Worm (Caenorhabditis elegans): ENCODE results near the gene E04F6.9.

Gene E04F6.9

ce11 chrII:7199308-7199707 is 12.7 kb downstream of the E04F6.9 start, which contains the start of gene E04F6.6:
TSS of gene E04F6.6 (minus strand) at chrII:7199565.
- no peak for TF ChIP-seq nhr-85 (tag)
- TF ChIP-seq zag-1 (tag; optimal IDR thresholded peaks at IDR 0.05): no peak
- no peak for TF ChIP-seq mab-9 (GFP tag; IDR thresholded peaks at IDR 0.05)
- TF ChIP-seq elt-3 (tag; optimal IDR thresholded peaks at IDR 0.05): peak in 2 of 6 experiments; percentile 12 to 67
- peak; percentile 14 for TF ChIP-seq nhr-20 (tag; optimal IDR thresholded peaks at IDR 0.05)
- no peak for TF ChIP-seq sox-4 (tag; optimal IDR thresholded peaks at IDR 0.05)
- TF ChIP-seq blmp-1 (tag; optimal IDR thresholded peaks at IDR 0.05): peak; percentile 34
- no peak for TF ChIP-seq unc-130 (tag; optimal IDR thresholded peaks at IDR 0.05)
- TF ChIP-seq swsn-7 (tag; optimal IDR thresholded peaks at IDR 0.05): no peak
- TF ChIP-seq lin-35 (GFP tag; optimal IDR thresholded peaks at IDR 0.05): no peak

ce11 chrII:7197434-7197833 is 14.5 kb downstream of the E04F6.9 start:
- TF ChIP-seq nhr-28 (tag; optimal IDR thresholded peaks at IDR 0.05) (no peak), nhr-19 (GFP tag; conservative IDR thresholded peaks at IDR 0.05) (0 out of 2 replicates have a peak, but pooled peaks have one; percentile 6)

DNA sequence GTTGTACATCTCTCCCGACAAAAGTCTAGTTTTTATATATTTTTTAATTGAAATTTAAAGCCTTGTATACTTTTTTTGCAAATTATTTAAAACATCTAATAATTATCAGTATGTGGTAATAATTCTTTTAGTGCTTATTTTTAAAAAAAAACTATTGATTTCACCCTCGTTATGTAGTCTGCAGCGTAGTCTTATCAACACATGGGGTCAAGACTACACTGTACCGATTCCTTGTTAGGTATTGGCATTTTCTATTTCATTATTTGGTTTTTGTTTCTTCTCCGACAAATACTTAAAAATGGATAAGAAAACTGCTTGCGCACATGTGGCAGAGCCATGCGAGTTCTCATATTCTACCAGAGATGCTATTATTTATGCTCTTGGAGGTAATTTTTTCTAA is 15.9 kb downstream of the E04F6.9 start, which contains the start of gene maoc-1:
Gene maoc-1 (plus strand): TSS at position 237 of the 400 bp plus-strand sequence.
- TF ChIP-seq tlp-1 (tag; optimal IDR thresholded peaks at IDR 0.05) (no peak), lir-3 (tag; optimal IDR thresholded peaks at IDR 0.05; ENCODE audit: poor library complexity) (no peak), snu-23 (GFP tag; optimal IDR thresholded peaks at IDR 0.05) (no peak), aha-1 (tag; optimal IDR thresholded peaks at IDR 0.05) (no peak), lin-35 (GFP tag; optimal IDR thresholded peaks at IDR 0.05) (peak in 1 of 2 experiments; percentile 18), dsc-1 (tag; optimal IDR thresholded peaks at IDR 0.05) (no peak), F16B12.6 (tag; optimal IDR thresholded peaks at IDR 0.05) (no peak), unc-130 (tag; optimal IDR thresholded peaks at IDR 0.05) (no peak), unc-62 (GFP tag; optimal IDR thresholded peaks at IDR 0.05) (no peak), mep-1 (tag; optimal IDR thresholded peaks at IDR 0.05) (no peak), ceh-88 (GFP tag; IDR thresholded peaks at IDR 0.05) (no peak), C34B4.2 (tag; optimal IDR thresholded peaks at IDR 0.05) (no peak), hlh-17 (GFP tag; optimal IDR thresholded peaks at IDR 0.05; ENCODE audit: borderline replicate concordance) (no peak), zip-4 (GFP tag; optimal IDR thresholded peaks at IDR 0.05) (no peak), blmp-1 (tag; optimal IDR thresholded peaks at IDR 0.05) (peak; percentile 5), nhr-12 (tag; optimal IDR thresholded peaks at IDR 0.05) (no peak), nhr-20 (tag; optimal IDR thresholded peaks at IDR 0.05) (peak; percentile 36), elt-2 (tag; optimal IDR thresholded peaks at IDR 0.05) (peak; percentile 6), pax-3 (tag; optimal IDR thresholded peaks at IDR 0.05) (no peak), ztf-11 (tag; optimal IDR thresholded peaks at IDR 0.05) (no peak)

ce11 chrII:7195541-7195940 is 16.4 kb downstream of the E04F6.9 start, which contains the start of gene acdh-12:
TSS of gene acdh-12 (minus strand) at chrII:7195641.
- TF ChIP-seq C16A3.4 (tag; optimal IDR thresholded peaks at IDR 0.05): no peak
- TF ChIP-seq mdl-1 (tag; optimal IDR thresholded peaks at IDR 0.05): no peak
- TF ChIP-seq nhr-28 (tag; optimal IDR thresholded peaks at IDR 0.05): no peak
- no peak for TF ChIP-seq fos-1 (tag; optimal IDR thresholded peaks at IDR 0.05)
- no peak for TF ChIP-seq ets-5 (GFP tag; IDR thresholded peaks at IDR 0.05)
- no peak for TF ChIP-seq ama-1 (optimal IDR thresholded peaks at IDR 0.05)
- TF ChIP-seq zag-1 (tag; optimal IDR thresholded peaks at IDR 0.05): no peak
- no peak for TF ChIP-seq C34B4.2 (tag; optimal IDR thresholded peaks at IDR 0.05)
- no peak for TF ChIP-seq dsc-1 (tag; optimal IDR thresholded peaks at IDR 0.05)
- no peak for TF ChIP-seq mab-9 (GFP tag; IDR thresholded peaks at IDR 0.05)

- TF ChIP-seq swsn-7 (tag; optimal IDR thresholded peaks at IDR 0.05) (no peak), lin-15B (tag; optimal IDR thresholded peaks at IDR 0.05) (no peak), fkh-10 (GFP tag; optimal IDR thresholded peaks at IDR 0.05) (no peak), isw-1 (GFP tag; IDR thresholded peaks at IDR 0.05) (no peak), grh-1 (GFP tag; IDR thresholded peaks at IDR 0.05) (no peak), ztf-11 (tag; optimal IDR thresholded peaks at IDR 0.05) (no peak), snpc-4 (tag; optimal IDR thresholded peaks at IDR 0.05) (no peak), ceh-88 (GFP tag; IDR thresholded peaks at IDR 0.05) (no peak), lin-35 (GFP tag; optimal IDR thresholded peaks at IDR 0.05) (no peak), aly-2 (tag; optimal IDR thresholded peaks at IDR 0.05) (no peak), ets-5 (GFP tag; IDR thresholded peaks at IDR 0.05) (no peak), F16B12.6 (tag; optimal IDR thresholded peaks at IDR 0.05) (no peak), snu-23 (GFP tag; optimal IDR thresholded peaks at IDR 0.05) (no peak), aha-1 (tag; optimal IDR thresholded peaks at IDR 0.05) (no peak), hlh-4 (tag; optimal IDR thresholded peaks at IDR 0.05) (no peak), sptf-1 (tag; optimal IDR thresholded peaks at IDR 0.05) (no peak), nhr-19 (GFP tag; conservative IDR thresholded peaks at IDR 0.05) (no peak), ceh-8 (GFP tag; optimal IDR thresholded peaks at IDR 0.05) (no peak), blmp-1 (tag; optimal IDR thresholded peaks at IDR 0.05) (no peak), lsy-2 (tag; optimal IDR thresholded peaks at IDR 0.05) (no peak)
Observed at ce11 chrII:7189120-7189519, 22.8 kb downstream of the E04F6.9 start, which contains the start of gene E04F6.4. TSS of gene E04F6.4 (plus strand) at chrII:7189420.
